Worm (Caenorhabditis elegans) whole organism, L4/young adult: ENCODE measurements around the gene T05D4.5.

Source experiments
- dao-5 ChIP-seq: sonication (generic microtip); optimal IDR thresholded peaks from 2 replicates; lab custom pipeline; 2016; ENCODE audit warnings: missing genotype, missing genetic modification characterization, moderate library complexity, missing compliant biosample characterization
- him-1 ChIP-seq: sonication (generic microtip); optimal IDR thresholded peaks from 2 replicates; lab custom pipeline; 2016; ENCODE audit warnings: missing genotype, missing genetic modification reagents, missing genetic modification characterization, missing compliant biosample characterization

DNA sequence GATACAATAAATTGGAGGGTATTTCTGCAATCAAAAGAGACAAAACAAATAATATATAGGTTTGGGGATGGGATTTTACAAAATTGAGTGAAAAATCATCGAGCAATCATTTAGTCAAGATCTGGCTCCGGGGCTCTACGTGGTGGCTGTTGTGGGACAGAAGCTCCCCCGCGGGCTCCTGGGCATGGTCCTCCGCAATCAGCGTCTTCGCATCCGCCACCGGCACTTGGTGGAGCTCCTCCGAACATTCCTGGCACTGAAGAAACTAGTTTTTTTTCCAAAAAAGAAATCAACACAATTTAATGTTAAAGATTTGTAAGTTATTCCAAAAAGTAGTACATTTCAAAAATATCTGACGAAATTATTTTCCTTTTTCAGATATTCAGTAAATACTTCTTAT is 34.1 kb downstream of the T05D4.5 start:
- TF ChIP-seq him-1 (tag; lab: Kevin White, UChicago): no peak
- no peak for TF ChIP-seq dao-5
